Fruit fly (Drosophila melanogaster): Measurements from ENCODE around the gene CG33293.

DNA sequence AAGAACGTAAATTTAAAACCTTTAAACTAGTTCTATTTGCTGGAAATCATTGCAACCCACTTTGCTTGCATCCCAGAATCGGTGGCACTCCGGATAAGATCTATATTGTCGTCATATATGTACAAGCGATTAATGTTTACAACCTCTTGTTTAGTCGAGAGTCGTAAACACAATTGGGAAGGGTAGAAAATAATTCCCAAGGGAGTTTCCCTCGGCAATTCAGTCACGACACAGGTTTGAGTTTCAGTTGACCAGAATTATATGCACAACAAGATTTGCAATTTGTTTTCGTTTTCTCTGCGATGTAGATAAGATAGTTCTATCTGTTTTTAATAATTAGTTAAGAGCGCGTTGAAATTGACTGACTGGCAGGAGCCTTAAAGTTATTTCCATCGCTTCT lies 39.8 kb upstream of the CG33293 start:
- TF ChIP-seq CG12768 (GFP tag; optimal IDR thresholded peaks at IDR 0.05) (no peak), CG7045 (GFP tag; optimal IDR thresholded peaks at IDR 0.05) (no peak), toe (GFP tag; optimal IDR thresholded peaks at IDR 0.05) (no peak), CG11617 (GFP tag; optimal IDR thresholded peaks at IDR 0.05) (no peak), ovo (GFP tag; optimal IDR thresholded peaks at IDR 0.05) (no peak), Crg-1 (GFP tag; optimal IDR thresholded peaks at IDR 0.05) (no peak), tj (GFP tag; optimal IDR thresholded peaks at IDR 0.05) (no peak), kay (GFP tag; ENCODE audit: borderline replicate concordance) (peak; percentile 28), CG14711 (tag; optimal IDR thresholded peaks at IDR 0.05) (no peak), cnc (optimal IDR thresholded peaks at IDR 0.05) (no peak)
